Fruit fly (Drosophila melanogaster) whole organism, embryonic: Measurements from ENCODE around the gene CG3632.

Experiments
- BtbVII ChIP-seq: fragments of 200-800 bp; sonication (Bioruptor generic); optimal IDR thresholded peaks from 3 replicates; lab custom pipeline; 2017; ENCODE audit warnings: missing biosample characterization, mild to moderate bottlenecking, missing genetic modification characterization
- CG11560 ChIP-seq: fragments of 200-800 bp; sonication (Bioruptor generic); IDR thresholded peaks from 3 replicates; pipeline ENCODE4 v1.3.6; 2022; ENCODE audit warnings: missing biosample characterization, missing genetic modification characterization
- CG12744 ChIP-seq: fragments of 200-800 bp; sonication (Bioruptor generic); optimal IDR thresholded peaks from 2 replicates; lab custom pipeline; 2016; ENCODE audit warnings: missing biosample characterization, missing genetic modification characterization
- CG14014 ChIP-seq: fragments of 200-800 bp; sonication (Bioruptor generic); IDR thresholded peaks from 2 replicates; pipeline ENCODE4 v1.3.6; 2022; ENCODE audit warnings: missing biosample characterization, missing genetic modification characterization
- CG14667 ChIP-seq: fragments of 200-800 bp; sonication (Bioruptor generic); IDR thresholded peaks from 2 replicates; pipeline ENCODE4 v1.3.6; 2022; ENCODE audit warnings: missing biosample characterization, missing genetic modification characterization
- CG15073 ChIP-seq: fragments of 200-800 bp; sonication (Bioruptor generic); optimal IDR thresholded peaks from 2 replicates; lab custom pipeline; 2016; ENCODE audit warnings: missing biosample characterization, missing genetic modification characterization
- CG15601 ChIP-seq: fragments of 200-800 bp; sonication (Bioruptor generic); optimal IDR thresholded peaks from 3 replicates; lab custom pipeline; 2019; ENCODE audit warnings: missing biosample characterization, mild to moderate bottlenecking, missing genetic modification characterization, moderate library complexity
- CG17568 ChIP-seq: fragments of 200-800 bp; sonication (Bioruptor generic); optimal IDR thresholded peaks from 2 replicates; lab custom pipeline; 2018; ENCODE audit warnings: missing biosample characterization, mild to moderate bottlenecking, missing genetic modification characterization, moderate library complexity
- CG18262 ChIP-seq: fragments of 200-800 bp; optimal IDR thresholded peaks from 3 replicates; lab custom pipeline; 2019; ENCODE audit warnings: missing biosample characterization, mild to moderate bottlenecking, missing genetic modification characterization, moderate library complexity
- CG31365 ChIP-seq: fragments of 200-800 bp; sonication (Bioruptor generic); optimal IDR thresholded peaks from 2 replicates; lab custom pipeline; 2018; ENCODE audit warnings: missing biosample characterization, mild to moderate bottlenecking, missing genetic modification characterization
- CG32767 ChIP-seq: fragments of 200-800 bp; sonication (Bioruptor generic); IDR thresholded peaks from 2 replicates; pipeline ENCODE4 v1.3.6; 2022; ENCODE audit warnings: missing biosample characterization, missing genetic modification characterization
- CG3281 ChIP-seq: fragments of 200-800 bp; sonication (Bioruptor generic); optimal IDR thresholded peaks from 3 replicates; lab custom pipeline; 2017; ENCODE audit warnings: missing biosample characterization, mild to moderate bottlenecking, missing genetic modification characterization
- CG34422 ChIP-seq: fragments of 200-800 bp; sonication (Bioruptor generic); IDR thresholded peaks from 3 replicates; pipeline ENCODE4 v1.3.6; 2022; ENCODE audit warnings: missing biosample characterization, missing genetic modification characterization
- CG6765 ChIP-seq: fragments of 200-800 bp; sonication (Bioruptor generic); optimal IDR thresholded peaks from 3 replicates; lab custom pipeline; 2017; ENCODE audit warnings: missing biosample characterization, mild to moderate bottlenecking, missing genetic modification characterization
- CG6791 ChIP-seq: fragments of 200-800 bp; sonication (Bioruptor generic); IDR thresholded peaks from 3 replicates; pipeline ENCODE4 v1.3.6; 2022; ENCODE audit warnings: missing biosample characterization, missing genetic modification characterization; ENCODE audit not compliant: partially characterized antibody
- CG7745 ChIP-seq: fragments of 200-800 bp; sonication (Bioruptor generic); optimal IDR thresholded peaks from 2 replicates; lab custom pipeline; 2018; ENCODE audit warnings: missing biosample characterization, mild to moderate bottlenecking, missing genetic modification characterization, moderate library complexity
- CG7963 ChIP-seq: fragments of 200-800 bp; sonication (Bioruptor generic); IDR thresholded peaks from 3 replicates; pipeline ENCODE4 v1.3.6; 2022; ENCODE audit warnings: missing biosample characterization, missing genetic modification characterization; ENCODE audit not compliant: partially characterized antibody
- CG8924 ChIP-seq: fragments of 200-800 bp; optimal IDR thresholded peaks from 3 replicates; lab custom pipeline; 2019; ENCODE audit warnings: missing biosample characterization, mild to moderate bottlenecking, missing genetic modification characterization, moderate library complexity
- CG9932 ChIP-seq: fragments of 200-800 bp; sonication (Bioruptor generic); IDR thresholded peaks from 2 replicates; pipeline ENCODE4 v1.3.6; 2022; ENCODE audit warnings: missing biosample characterization, missing genetic modification characterization
- Camta ChIP-seq: fragments of 200-800 bp; sonication (Bioruptor generic); optimal IDR thresholded peaks from 2 replicates; lab custom pipeline; 2016; ENCODE audit warnings: missing biosample characterization, missing genetic modification characterization
- Doc2 ChIP-seq: fragments of 200-800 bp; sonication (Bioruptor generic); IDR thresholded peaks from 2 replicates; pipeline ENCODE4 v1.3.6; 2022; ENCODE audit warnings: missing biosample characterization, missing genetic modification characterization
- Doc3 ChIP-seq: fragments of 200-800 bp; sonication (Bioruptor generic); IDR thresholded peaks from 3 replicates; pipeline ENCODE4 v1.3.6; 2022; ENCODE audit warnings: missing biosample characterization, missing genetic modification characterization; ENCODE audit not compliant: partially characterized antibody
- Hsf ChIP-seq: fragments of 200-800 bp; sonication (Bioruptor generic); optimal IDR thresholded peaks from 3 replicates; lab custom pipeline; 2016; ENCODE audit warnings: missing biosample characterization, missing genetic modification characterization
- MBD-R2 ChIP-seq: fragments of 200-800 bp; sonication (Bioruptor generic); IDR thresholded peaks from 2 replicates; pipeline ENCODE4 v1.3.6; 2022; ENCODE audit warnings: missing biosample characterization, missing genetic modification characterization
- Side ChIP-seq: fragments of 200-800 bp; sonication (Bioruptor generic); optimal IDR thresholded peaks from 2 replicates; lab custom pipeline; 2016; ENCODE audit warnings: missing biosample characterization, missing genetic modification characterization
- Sin3A ChIP-seq: fragments of >200 bp; optimal IDR thresholded peaks from 2 replicates; lab custom pipeline; 2018
- ap ChIP-seq: fragments of 200-800 bp; sonication (Bioruptor generic); IDR thresholded peaks from 2 replicates; pipeline ENCODE4 v1.3.6; 2022; ENCODE audit warnings: missing biosample characterization, missing genetic modification characterization
- ara ChIP-seq: fragments of 200-800 bp; sonication (Bioruptor generic); IDR thresholded peaks from 2 replicates; pipeline ENCODE4 v1.3.6; 2022; ENCODE audit warnings: missing biosample characterization, missing genetic modification characterization
- caup ChIP-seq: fragments of 200-800 bp; sonication (Bioruptor generic); optimal IDR thresholded peaks from 3 replicates; lab custom pipeline; 2017; ENCODE audit warnings: missing biosample characterization, mild to moderate bottlenecking, missing genetic modification characterization, moderate library complexity; ENCODE audit not compliant: severe bottlenecking
- chinmo ChIP-seq: fragments of 200-800 bp; sonication (Bioruptor generic); IDR thresholded peaks from 4 replicates; pipeline ENCODE4 v1.3.6; 2022; ENCODE audit warnings: missing biosample characterization, missing genetic modification characterization; ENCODE audit not compliant: partially characterized antibody
- dpn ChIP-seq, 2 experiments: fragments of 200-800 bp; sonication (Bioruptor generic); optimal IDR thresholded peaks; 3 replicates each; lab custom pipeline; 2016; ENCODE audit warnings: missing biosample characterization in 2 of 2, missing genetic modification characterization in 2 of 2
- ems ChIP-seq: fragments of 200-800 bp; sonication (Bioruptor generic); optimal IDR thresholded peaks from 3 replicates; lab custom pipeline; 2016; ENCODE audit warnings: missing biosample characterization, missing genetic modification characterization
- fd64A ChIP-seq: fragments of 200-800 bp; sonication (Bioruptor generic); optimal IDR thresholded peaks from 3 replicates; lab custom pipeline; 2018; ENCODE audit warnings: missing biosample characterization, mild to moderate bottlenecking, missing genetic modification characterization
- ftz-f1 ChIP-seq: fragments of 200-800 bp; sonication (Bioruptor generic); optimal IDR thresholded peaks from 2 replicates; lab custom pipeline; 2016; ENCODE audit warnings: missing biosample characterization, missing genetic modification characterization
- gcm ChIP-seq: fragments of 200-800 bp; sonication (Bioruptor generic); optimal IDR thresholded peaks from 2 replicates; lab custom pipeline; 2019; ENCODE audit warnings: missing biosample characterization, mild to moderate bottlenecking, missing genetic modification characterization, moderate library complexity
- gcm2 ChIP-seq: fragments of 200-800 bp; sonication (Bioruptor generic); optimal IDR thresholded peaks from 2 replicates; lab custom pipeline; 2016; ENCODE audit warnings: missing biosample characterization, missing genetic modification characterization
- mirr ChIP-seq: fragments of 200-800 bp; sonication (Bioruptor generic); optimal IDR thresholded peaks from 3 replicates; lab custom pipeline; 2018; ENCODE audit warnings: missing biosample characterization, mild to moderate bottlenecking, missing genetic modification characterization
- nerfin-2 ChIP-seq: fragments of 200-800 bp; sonication (Bioruptor generic); IDR thresholded peaks from 2 replicates; pipeline ENCODE4 v1.3.6; 2022; ENCODE audit warnings: missing biosample characterization, missing genetic modification characterization; ENCODE audit not compliant: partially characterized antibody
- odd ChIP-seq: fragments of 200-800 bp; sonication (Bioruptor generic); optimal IDR thresholded peaks from 2 replicates; lab custom pipeline; 2017; ENCODE audit warnings: missing biosample characterization, mild to moderate bottlenecking, missing genetic modification characterization
- pros ChIP-seq: fragments of 200-800 bp; sonication (Bioruptor generic); optimal IDR thresholded peaks from 3 replicates; lab custom pipeline; 2019; ENCODE audit warnings: missing biosample characterization, mild to moderate bottlenecking, missing genetic modification characterization, moderate library complexity
- psq ChIP-seq: fragments of 200-800 bp; sonication (Bioruptor generic); optimal IDR thresholded peaks from 2 replicates; lab custom pipeline; 2017; ENCODE audit warnings: missing biosample characterization, missing genetic modification characterization
- pzg ChIP-seq: fragments of 200-800 bp; sonication (Bioruptor generic); optimal IDR thresholded peaks from 3 replicates; lab custom pipeline; 2018; ENCODE audit warnings: missing biosample characterization, mild to moderate bottlenecking, missing genetic modification characterization, moderate library complexity
- shn ChIP-seq: fragments of 200-800 bp; sonication (Bioruptor generic); optimal IDR thresholded peaks from 3 replicates; lab custom pipeline; 2016; ENCODE audit warnings: missing biosample characterization, missing genetic modification characterization
- sim ChIP-seq: fragments of 200-800 bp; sonication (Bioruptor generic); IDR thresholded peaks from 2 replicates; pipeline ENCODE4 v1.3.6; 2022; ENCODE audit warnings: missing biosample characterization, missing genetic modification characterization
- sna ChIP-seq: fragments of 200-800 bp; sonication (Bioruptor generic); IDR thresholded peaks from 2 replicates; pipeline ENCODE4 v1.3.6; 2022; ENCODE audit warnings: missing biosample characterization, missing genetic modification characterization; ENCODE audit not compliant: partially characterized antibody
- tgo ChIP-seq: fragments of 200-800 bp; sonication (Bioruptor generic); IDR thresholded peaks from 3 replicates; pipeline ENCODE4 v1.3.6; 2022; ENCODE audit warnings: missing biosample characterization, missing genetic modification characterization
- tio ChIP-seq: fragments of 200-800 bp; sonication (Bioruptor generic); optimal IDR thresholded peaks from 2 replicates; lab custom pipeline; 2017; ENCODE audit warnings: missing biosample characterization, missing genetic modification characterization, inconsistent platforms
- tx ChIP-seq: fragments of 200-800 bp; sonication (Bioruptor generic); optimal IDR thresholded peaks from 2 replicates; lab custom pipeline; 2016; ENCODE audit warnings: missing biosample characterization, missing genetic modification characterization
- zfh2 ChIP-seq: fragments of 200-800 bp; sonication (Bioruptor generic); optimal IDR thresholded peaks from 2 replicates; lab custom pipeline; 2016; ENCODE audit warnings: missing biosample characterization, missing genetic modification characterization

CG3632 gene

DNA sequence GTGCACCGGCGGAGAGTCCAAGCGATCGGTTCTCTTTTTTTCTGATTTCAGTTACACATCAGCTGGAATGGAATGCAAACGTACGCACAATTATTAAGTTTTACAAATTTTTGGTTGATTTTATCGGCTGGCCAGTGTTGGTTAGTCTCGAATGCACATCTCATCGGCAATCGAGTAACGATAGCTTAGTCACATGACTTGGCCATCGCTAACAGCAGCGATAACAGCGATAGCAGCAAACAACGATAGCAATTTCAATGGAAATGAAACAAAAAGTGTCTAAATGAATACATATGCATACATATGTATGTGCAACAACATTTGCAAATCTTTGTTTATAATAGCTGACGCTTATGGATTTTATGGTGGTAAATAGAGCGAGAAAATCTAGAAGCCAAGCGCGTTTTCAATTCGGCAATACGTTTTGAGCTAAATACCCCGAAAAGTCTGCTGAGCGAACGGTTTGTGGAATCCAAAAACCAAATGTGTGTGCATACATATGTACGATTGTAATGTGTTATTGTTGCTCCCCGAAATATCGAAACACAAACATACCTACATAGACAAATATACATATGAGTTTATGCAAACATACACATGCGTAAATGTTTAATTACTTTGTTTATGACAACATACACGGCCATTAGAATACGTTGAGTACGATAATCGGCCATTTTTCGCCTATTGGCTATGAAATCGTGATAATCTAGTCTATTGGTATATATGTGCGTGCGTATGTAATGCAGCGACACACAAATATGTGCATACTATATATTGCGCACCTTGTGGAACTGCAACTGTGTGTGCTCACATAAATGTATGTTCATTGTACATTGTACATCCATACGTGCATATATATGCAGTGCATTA, at the start of gene CG3632 (continued):
- TF ChIP-seq zfh2 (GFP tag; lab: Kevin White, UChicago) (peak; percentile 63), shn (GFP tag; lab: Kevin White, UChicago) (peak; percentile 1), nerfin-2 (GFP tag; lab: Robert Waterston, UW) (peak; percentile 84), Hsf (peak; percentile 45), pzg (GFP tag; lab: Kevin White, UChicago) (peak; percentile 84), CG34422 (GFP tag; lab: Robert Waterston, UW) (0 out of 3 replicates have a peak, but pooled peaks have one; percentile 10), CG12744 (GFP tag; lab: Kevin White, UChicago) (peak; percentile 27), ara (GFP tag; lab: Robert Waterston, UW) (no peak), CG6791 (GFP tag; lab: Robert Waterston, UW) (peak; percentile 94), CG7963 (GFP tag; lab: Robert Waterston, UW) (peak; percentile 89), tx (GFP tag; lab: Kevin White, UChicago) (peak; percentile 3), tio (GFP tag; lab: Kevin White, UChicago) (no peak), gcm2 (peak; percentile 26), CG14014 (no peak), BtbVII (GFP tag; lab: Kevin White, UChicago) (no peak), CG17568 (GFP tag; lab: Kevin White, UChicago) (no peak), CG9932 (peak; percentile 86), MBD-R2 (GFP tag; lab: Robert Waterston, UW) (peak; percentile 83), ftz-f1 (GFP tag; lab: Kevin White, UChicago) (peak; percentile 1), gcm (GFP tag; lab: Kevin White, UChicago) (no peak), Camta (GFP tag; lab: Kevin White, UChicago) (peak; percentile 41), pros (no peak), CG15601 (tag; lab: Kevin White, UChicago) (no peak), CG8924 (peak; percentile 58), CG6765 (GFP tag; lab: Kevin White, UChicago) (no peak), caup (GFP tag; lab: Kevin White, UChicago) (peak; percentile 6), Side (GFP tag; lab: Kevin White, UChicago) (peak; percentile 10), ap (GFP tag; lab: Robert Waterston, UW) (no peak), psq (GFP tag; lab: Kevin White, UChicago) (no peak), Doc2 (GFP tag; lab: Robert Waterston, UW) (no peak), tgo (GFP tag; lab: Robert Waterston, UW) (no peak), CG14667 (no peak), CG32767 (GFP tag; lab: Robert Waterston, UW) (peak; percentile 32; the same call in 1 of the 2 replicates), ems (GFP tag; lab: Kevin White, UChicago) (peak; percentile 31), CG18262 (tag; lab: Kevin White, UChicago) (no peak), CG11560 (peak; percentile 65; the same call in 2 of the 3 replicates), fd64A (no peak), CG15073 (no peak), mirr (GFP tag; lab: Kevin White, UChicago) (peak; percentile 51), odd (GFP tag; lab: Kevin White, UChicago) (no peak), CG3281 (GFP tag; lab: Kevin White, UChicago) (peak; percentile 23), CG31365 (no peak), Sin3A (lab: Kevin White, UChicago) (peak; percentile 54), chinmo (GFP tag; lab: Robert Waterston, UW) (peak; percentile 88; the same call in 3 of the 4 replicates), CG7745 (tag; lab: Kevin White, UChicago) (no peak), sim (GFP tag; lab: Robert Waterston, UW) (no peak), Doc3 (GFP tag; lab: Robert Waterston, UW) (peak; percentile 66), sna (peak; percentile 56; the same call in 1 of the 2 replicates), dpn (GFP tag; optimal IDR thresholded peaks at IDR 0.05; lab: Kevin White, UChicago) (peak; percentile 59 to 65)
